Fruit fly (Drosophila melanogaster): ENCODE measurements around the gene Pif1.

The Pif1 gene

dm6 chr2L:3469869-3470268, at the start of gene Pif1, which contains the start of gene CG31776:
TSS of gene Pif1 (minus strand) at chr2L:3470004.
TSS of gene CG31776 (plus strand) at chr2L:3470182.
- TF ChIP-seq dl (GFP tag; optimal IDR thresholded peaks at IDR 0.05; ENCODE audit: insufficient read depth in 1 of 2, partially characterized antibody in 2 of 2) (no peak), GATAd (GFP tag; optimal IDR thresholded peaks at IDR 0.05) (no peak)

- no peak for TF ChIP-seq Dfd (GFP tag; optimal IDR thresholded peaks at IDR 0.05)
- TF ChIP-seq sv (GFP tag; optimal IDR thresholded peaks at IDR 0.05), result no peak
- no peak for TF ChIP-seq h (GFP tag; optimal IDR thresholded peaks at IDR 0.05)
- no peak for TF ChIP-seq Myc (optimal IDR thresholded peaks at IDR 0.05)
- TF ChIP-seq OdsH (GFP tag; optimal IDR thresholded peaks at IDR 0.05), result no peak
- no peak for TF ChIP-seq GATAd (GFP tag; optimal IDR thresholded peaks at IDR 0.05)
- no peak for TF ChIP-seq Dif (GFP tag; optimal IDR thresholded peaks at IDR 0.05; ENCODE audit: partially characterized antibody)
- no peak for TF ChIP-seq CG32264 (GFP tag; optimal IDR thresholded peaks at IDR 0.05)
- no peak for TF ChIP-seq dmrt93B (GFP tag; optimal IDR thresholded peaks at IDR 0.05)
- no peak for TF ChIP-seq Abd-B (GFP tag; optimal IDR thresholded peaks at IDR 0.05)
- no peak for TF ChIP-seq Vsx2 (GFP tag; optimal IDR thresholded peaks at IDR 0.05; ENCODE audit: partially characterized antibody)
- no peak for TF ChIP-seq sage (GFP tag; optimal IDR thresholded peaks at IDR 0.05)
- TF ChIP-seq Mio (GFP tag; optimal IDR thresholded peaks at IDR 0.05), result no peak
These were observed 49.7 kb upstream of the Pif1 start, which contains the start of the genes CG3213 and CG8851 for dm6 chr2L:3519551-3519950. TSS of gene CG3213 (minus strand) at chr2L:3519651. TSS of gene CG8851 (plus strand) at chr2L:3519677.

dm6 chr2L:3514569-3515191, 44.9 kb upstream of the Pif1 start, which contains the start of the genes LeuRS and CG17593:
TSS of gene LeuRS (minus strand) at chr2L:3514656.
TSS of gene CG17593 (plus strand) at chr2L:3514872.
- TF ChIP-seq Myc (optimal IDR thresholded peaks at IDR 0.05) (peak; percentile 33), Vsx2 (GFP tag; optimal IDR thresholded peaks at IDR 0.05; ENCODE audit: partially characterized antibody) (no peak)

dm6 chr2L:3510002-3510401, 40.2 kb upstream of the Pif1 start, which contains the start of gene CG31954:
TSS of gene CG31954 (minus strand) at chr2L:3510102.
- TF ChIP-seq foxo (GFP tag; optimal IDR thresholded peaks at IDR 0.05), result no peak
- no peak for TF ChIP-seq brk (GFP tag; optimal IDR thresholded peaks at IDR 0.05)
- no peak for TF ChIP-seq CG32264 (GFP tag; optimal IDR thresholded peaks at IDR 0.05)
- TF ChIP-seq tai (GFP tag; optimal IDR thresholded peaks at IDR 0.05), result no peak
- no peak for TF ChIP-seq CrebA (GFP tag; optimal IDR thresholded peaks at IDR 0.05; ENCODE audit: borderline replicate concordance)
- no peak for TF ChIP-seq fru (GFP tag; optimal IDR thresholded peaks at IDR 0.05)
- TF ChIP-seq dsf (GFP tag; optimal IDR thresholded peaks at IDR 0.05; ENCODE audit: borderline replicate concordance), result no peak
- TF ChIP-seq CG9705 (GFP tag; optimal IDR thresholded peaks at IDR 0.05), result no peak
- TF ChIP-seq Dif (GFP tag; optimal IDR thresholded peaks at IDR 0.05; ENCODE audit: partially characterized antibody), result no peak
- no peak for TF ChIP-seq dl (GFP tag; optimal IDR thresholded peaks at IDR 0.05; ENCODE audit: insufficient read depth in 1 of 2, partially characterized antibody in 2 of 2)
- TF ChIP-seq sage (GFP tag; optimal IDR thresholded peaks at IDR 0.05), result no peak
- no peak for TF ChIP-seq Vsx2 (GFP tag; optimal IDR thresholded peaks at IDR 0.05; ENCODE audit: partially characterized antibody)
- TF ChIP-seq jim (GFP tag; optimal IDR thresholded peaks at IDR 0.05), result no peak
- TF ChIP-seq Hr83 (GFP tag; optimal IDR thresholded peaks at IDR 0.05; ENCODE audit: poor library complexity, severe bottlenecking), result no peak
- no peak for TF ChIP-seq usp (GFP tag; optimal IDR thresholded peaks at IDR 0.05)

dm6 chr2L:3507209-3508164, 37.7 kb upstream of the Pif1 start, which contains the start of gene tim:
TSS of gene tim (minus strand) at chr2L:3508119.
- TF ChIP-seq pan (optimal IDR thresholded peaks at IDR 0.05) (no peak), Dif (GFP tag; optimal IDR thresholded peaks at IDR 0.05; ENCODE audit: partially characterized antibody) (no peak)

dm6 chr2L:3506806-3507205, 37.0 kb upstream of the Pif1 start:
- TF ChIP-seq Mio (GFP tag; optimal IDR thresholded peaks at IDR 0.05) (no peak), CG9705 (GFP tag; optimal IDR thresholded peaks at IDR 0.05) (no peak), Jra (GFP tag; optimal IDR thresholded peaks at IDR 0.05) (no peak), Vsx2 (GFP tag; optimal IDR thresholded peaks at IDR 0.05; ENCODE audit: partially characterized antibody) (no peak), GATAd (GFP tag; optimal IDR thresholded peaks at IDR 0.05) (no peak), foxo (GFP tag; optimal IDR thresholded peaks at IDR 0.05) (no peak), usp (GFP tag; optimal IDR thresholded peaks at IDR 0.05) (no peak), jim (GFP tag; optimal IDR thresholded peaks at IDR 0.05) (no peak), ey (GFP tag; optimal IDR thresholded peaks at IDR 0.05) (no peak), CG32264 (GFP tag; optimal IDR thresholded peaks at IDR 0.05) (no peak), fru (GFP tag; optimal IDR thresholded peaks at IDR 0.05) (no peak), tai (GFP tag; optimal IDR thresholded peaks at IDR 0.05) (no peak), rgr (GFP tag; optimal IDR thresholded peaks at IDR 0.05) (no peak), psq (GFP tag; optimal IDR thresholded peaks at IDR 0.05) (no peak), lola (GFP tag; optimal IDR thresholded peaks at IDR 0.05) (no peak), Dif (GFP tag; optimal IDR thresholded peaks at IDR 0.05; ENCODE audit: partially characterized antibody) (no peak), br (GFP tag; optimal IDR thresholded peaks at IDR 0.05) (no peak), dsf (GFP tag; optimal IDR thresholded peaks at IDR 0.05; ENCODE audit: borderline replicate concordance) (no peak), dl (GFP tag; optimal IDR thresholded peaks at IDR 0.05; ENCODE audit: insufficient read depth in 1 of 2, partially characterized antibody in 2 of 2) (no peak)
